Worm (Caenorhabditis elegans) whole organism, L1 larva: ENCODE results near the gene gcn-2.

Experiments used
- ama-1 ChIP-seq: fragments of 150-350 bp; optimal IDR thresholded peaks from 2 replicates; lab custom pipeline; 2014
- elt-2 ChIP-seq: sonication (generic microtip); optimal IDR thresholded peaks from 2 replicates; lab custom pipeline; 2016; ENCODE audit warnings: missing genetic modification characterization, mild to moderate bottlenecking, inconsistent platforms, missing compliant biosample characterization, missing genetic modification reagents
- elt-3 ChIP-seq, 6 experiments: fragments of 150-350 bp in 1 of 6; sonication (generic microtip); optimal IDR thresholded peaks; 2 replicates each; lab custom pipeline; 2017 to 2018; ENCODE audit warnings: missing biosample characterization in 6 of 6, missing genetic modification characterization in 6 of 6, inconsistent platforms in 1 of 6
- nhr-11 ChIP-seq: fragments of 150-350 bp; optimal IDR thresholded peaks from 2 replicates; lab custom pipeline; 2014; ENCODE audit warnings: missing biosample characterization, missing genetic modification characterization
- nhr-12 ChIP-seq: sonication (generic microtip); optimal IDR thresholded peaks from 2 replicates; lab custom pipeline; 2017; ENCODE audit warnings: missing biosample characterization, missing genetic modification characterization
- nhr-47 ChIP-seq: sonication (generic microtip); optimal IDR thresholded peaks from 2 replicates; lab custom pipeline; 2016; ENCODE audit warnings: mild to moderate bottlenecking, missing genetic modification characterization, moderate library complexity, missing compliant biosample characterization
- snpc-4 ChIP-seq: fragments of 150-350 bp; optimal IDR thresholded peaks from 2 replicates; lab custom pipeline; 2014; ENCODE audit warnings: missing biosample characterization, missing genetic modification characterization
- ztf-4 ChIP-seq: fragments of 150-350 bp; optimal IDR thresholded peaks from 2 replicates; lab custom pipeline; 2014; ENCODE audit warnings: missing biosample characterization, missing genetic modification characterization

DNA sequence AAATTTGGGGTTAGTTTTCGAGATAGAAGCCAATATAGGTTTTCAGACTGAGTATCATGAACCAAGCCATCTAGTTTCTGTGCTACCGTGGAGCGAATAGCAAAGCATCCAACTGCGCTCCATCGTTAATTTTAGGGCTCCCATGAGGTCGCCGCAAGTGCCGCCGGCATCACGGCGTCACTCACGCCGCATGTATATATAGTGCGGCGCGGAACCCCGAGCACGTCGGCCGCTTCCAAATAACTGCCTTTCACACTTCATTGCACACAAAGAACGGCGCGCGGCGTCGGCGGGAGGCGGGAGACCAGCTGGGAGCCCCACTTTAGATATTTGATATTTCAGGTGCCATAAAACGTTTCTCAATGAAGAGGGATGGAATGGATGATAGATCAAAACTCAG, 33.9 kb upstream of the gcn-2 start:
- TF ChIP-seq elt-2 (tag; lab: Kevin White, UChicago), result no peak
- no peak for TF ChIP-seq nhr-11 (tag; lab: Kevin White, UChicago)
- TF ChIP-seq elt-3 (tag; optimal IDR thresholded peaks at IDR 0.05; lab: Kevin White, UChicago), result no peak
- TF ChIP-seq nhr-12, result no peak
- no peak for TF ChIP-seq ztf-4 (tag; lab: Kevin White, UChicago)
- no peak for TF ChIP-seq ama-1 (lab: Kevin White, UChicago)
- no peak for TF ChIP-seq nhr-47 (tag; lab: Kevin White, UChicago)
- peak; percentile 47 for TF ChIP-seq snpc-4
